Worm (Caenorhabditis elegans) whole organism, late embryonic: ENCODE data around the gene col-153.

Experiments used
- T23F11.4 ChIP-seq: fragments of 200-800 bp; sonication (Bioruptor generic); optimal IDR thresholded peaks from 2 replicates; lab custom pipeline; 2018; ENCODE audit warnings: mild to moderate bottlenecking, missing genetic modification characterization, missing compliant biosample characterization
- Y22D7AL.16 ChIP-seq: sonication (generic microtip); optimal IDR thresholded peaks from 2 replicates; lab custom pipeline; 2016; ENCODE audit warnings: missing genetic modification characterization, missing compliant biosample characterization
- ama-1 ChIP-seq: fragments of 150-350 bp; optimal IDR thresholded peaks from 2 replicates; lab custom pipeline; 2014
- ceh-18 ChIP-seq: sonication (generic microtip); optimal IDR thresholded peaks from 2 replicates; lab custom pipeline; 2016; ENCODE audit warnings: missing genetic modification characterization, missing compliant biosample characterization
- ceh-2 ChIP-seq: sonication (generic microtip); optimal IDR thresholded peaks from 2 replicates; lab custom pipeline; 2016; ENCODE audit warnings: missing genotype, missing genetic modification characterization, missing compliant biosample characterization
- ceh-24 ChIP-seq: sonication (generic microtip); optimal IDR thresholded peaks from 2 replicates; lab custom pipeline; 2016; ENCODE audit warnings: mild to moderate bottlenecking, missing genetic modification characterization, missing compliant biosample characterization
- ceh-45 ChIP-seq: fragments of 200-800 bp; sonication (Bioruptor generic); IDR thresholded peaks from 2 replicates; pipeline ENCODE4 v1.3.6; 2022; ENCODE audit warnings: missing genetic modification reagents, missing genetic modification characterization, missing compliant biosample characterization
- ceh-48 ChIP-seq: sonication (generic microtip); optimal IDR thresholded peaks from 2 replicates; lab custom pipeline; 2016; ENCODE audit warnings: missing genetic modification characterization, inconsistent platforms, missing compliant biosample characterization
- ceh-6 ChIP-seq: fragments of 200-800 bp; sonication (Bioruptor generic); optimal IDR thresholded peaks from 2 replicates; lab custom pipeline; 2018; ENCODE audit warnings: mild to moderate bottlenecking, missing genetic modification characterization, missing compliant biosample characterization
- che-1 ChIP-seq: sonication (generic microtip); optimal IDR thresholded peaks from 2 replicates; lab custom pipeline; 2016; ENCODE audit warnings: mild to moderate bottlenecking, missing genetic modification characterization, missing compliant biosample characterization
- dve-1 ChIP-seq: sonication (generic microtip); optimal IDR thresholded peaks from 2 replicates; lab custom pipeline; 2017; ENCODE audit warnings: antibody characterized with exemption, mild to moderate bottlenecking, missing genetic modification characterization, missing compliant biosample characterization
- ets-4 ChIP-seq: sonication (generic microtip); optimal IDR thresholded peaks from 2 replicates; lab custom pipeline; 2016; ENCODE audit warnings: missing genetic modification characterization, missing compliant biosample characterization
- eyg-1 ChIP-seq: sonication (generic microtip); optimal IDR thresholded peaks from 2 replicates; lab custom pipeline; 2016; ENCODE audit warnings: missing genotype, missing genetic modification characterization, missing compliant biosample characterization
- fax-1 ChIP-seq: sonication (generic microtip); optimal IDR thresholded peaks from 2 replicates; lab custom pipeline; 2016; ENCODE audit warnings: missing genotype, missing genetic modification characterization, missing compliant biosample characterization
- gmeb-2 ChIP-seq: sonication (generic microtip); optimal IDR thresholded peaks from 2 replicates; lab custom pipeline; 2016; ENCODE audit warnings: missing genetic modification characterization, inconsistent platforms, missing compliant biosample characterization
- hlh-15 ChIP-seq: sonication (generic microtip); optimal IDR thresholded peaks from 2 replicates; lab custom pipeline; 2016; ENCODE audit warnings: missing genetic modification characterization, missing compliant biosample characterization
- hlh-6 ChIP-seq: sonication (generic microtip); optimal IDR thresholded peaks from 2 replicates; lab custom pipeline; 2016; ENCODE audit warnings: missing genotype, missing genetic modification characterization, missing compliant biosample characterization
- lim-6 ChIP-seq: sonication (generic microtip); optimal IDR thresholded peaks from 2 replicates; lab custom pipeline; 2016; ENCODE audit warnings: missing genetic modification characterization, missing compliant biosample characterization
- madf-2 ChIP-seq: sonication (generic microtip); optimal IDR thresholded peaks from 2 replicates; lab custom pipeline; 2017; ENCODE audit warnings: missing genetic modification characterization, missing compliant biosample characterization
- nhr-232 ChIP-seq: sonication (generic microtip); optimal IDR thresholded peaks from 2 replicates; lab custom pipeline; 2016; ENCODE audit warnings: missing genetic modification characterization, missing compliant biosample characterization
- npax-4 ChIP-seq: sonication (generic microtip); optimal IDR thresholded peaks from 2 replicates; lab custom pipeline; 2016; ENCODE audit warnings: missing genetic modification characterization, missing compliant biosample characterization
- pax-1 ChIP-seq: fragments of 150-350 bp; optimal IDR thresholded peaks from 2 replicates; lab custom pipeline; 2014; ENCODE audit warnings: missing biosample characterization, missing genetic modification characterization
- pqm-1 ChIP-seq: sonication (generic microtip); optimal IDR thresholded peaks from 2 replicates; lab custom pipeline; 2016; ENCODE audit warnings: missing genetic modification characterization, missing compliant biosample characterization
- pros-1 ChIP-seq: fragments of 150-350 bp; optimal IDR thresholded peaks from 2 replicates; lab custom pipeline; 2014; ENCODE audit warnings: missing biosample characterization, missing genetic modification reagents, missing genetic modification characterization
- sox-2 ChIP-seq: fragments of 200-800 bp; sonication (Bioruptor generic); IDR thresholded peaks from 2 replicates; pipeline ENCODE4 v1.3.6; 2022; ENCODE audit warnings: missing genetic modification reagents, missing genetic modification characterization, missing compliant biosample characterization
- sox-4 ChIP-seq: sonication (generic microtip); optimal IDR thresholded peaks from 2 replicates; lab custom pipeline; 2017; ENCODE audit warnings: mild to moderate bottlenecking, missing genetic modification characterization, inconsistent platforms, missing compliant biosample characterization
- tbx-2 ChIP-seq: sonication (generic microtip); optimal IDR thresholded peaks from 2 replicates; lab custom pipeline; 2016; ENCODE audit warnings: missing genetic modification characterization, missing compliant biosample characterization
- tbx-7 ChIP-seq: sonication (generic microtip); optimal IDR thresholded peaks from 2 replicates; lab custom pipeline; 2016; ENCODE audit warnings: missing genotype, missing genetic modification characterization, missing compliant biosample characterization
- ttx-3 ChIP-seq: sonication (generic microtip); optimal IDR thresholded peaks from 2 replicates; lab custom pipeline; 2016; ENCODE audit warnings: missing genetic modification reagents, missing genetic modification characterization, missing compliant biosample characterization
- unc-3 ChIP-seq, 2 experiments: fragments of 200-800 bp in 1 of 2; sonication (Bioruptor generic) in 1 of 2; sonication (generic microtip) in 1 of 2; conservative IDR thresholded peaks in 1 of 2; optimal IDR thresholded peaks in 1 of 2; 2 replicates each; pipeline versions ENCODE4 v1.3.6 to Lab custom; 2016 to 2022; ENCODE audit warnings: missing compliant biosample characterization in 2 of 2, missing genetic modification characterization in 2 of 2, missing genetic modification reagents in 1 of 2
- unc-42 ChIP-seq: sonication (generic microtip); optimal IDR thresholded peaks from 2 replicates; lab custom pipeline; 2016; ENCODE audit warnings: missing genotype, missing genetic modification characterization, missing compliant biosample characterization
- unc-55 ChIP-seq: sonication (generic microtip); optimal IDR thresholded peaks from 2 replicates; lab custom pipeline; 2017; ENCODE audit warnings: missing biosample characterization, missing genetic modification reagents, missing genetic modification characterization
- zip-5 ChIP-seq: sonication (generic microtip); optimal IDR thresholded peaks from 2 replicates; lab custom pipeline; 2016; ENCODE audit warnings: missing genetic modification characterization, missing compliant biosample characterization
- ztf-16 ChIP-seq: sonication (generic microtip); optimal IDR thresholded peaks from 2 replicates; lab custom pipeline; 2017; ENCODE audit warnings: missing genetic modification characterization, missing compliant biosample characterization

The col-153 gene

DNA sequence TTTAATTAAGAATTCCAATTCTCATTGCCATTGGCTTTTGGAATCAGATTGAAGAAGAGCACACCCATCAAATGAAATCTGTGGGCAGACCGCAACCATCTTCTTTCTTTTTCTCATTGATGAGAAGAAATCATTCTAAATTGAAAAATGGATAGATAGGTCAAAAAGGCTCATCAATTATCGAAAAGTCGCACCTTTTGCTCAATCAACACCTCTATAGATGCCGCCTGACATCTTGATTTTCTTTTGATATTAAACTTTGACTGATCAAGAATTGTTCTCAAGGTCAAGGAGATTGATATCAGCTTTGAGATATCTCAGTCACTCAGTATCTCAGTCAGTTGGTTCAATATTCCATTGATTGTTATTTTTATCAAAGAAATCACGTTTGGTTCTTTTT is 39.7 kb upstream of the col-153 start:
- TF ChIP-seq ztf-16 (tag; lab: Kevin White, UChicago) (no peak), pqm-1 (tag; lab: Kevin White, UChicago) (no peak), pax-1 (tag; lab: Kevin White, UChicago) (no peak), npax-4 (tag; lab: Kevin White, UChicago) (no peak)

DNA sequence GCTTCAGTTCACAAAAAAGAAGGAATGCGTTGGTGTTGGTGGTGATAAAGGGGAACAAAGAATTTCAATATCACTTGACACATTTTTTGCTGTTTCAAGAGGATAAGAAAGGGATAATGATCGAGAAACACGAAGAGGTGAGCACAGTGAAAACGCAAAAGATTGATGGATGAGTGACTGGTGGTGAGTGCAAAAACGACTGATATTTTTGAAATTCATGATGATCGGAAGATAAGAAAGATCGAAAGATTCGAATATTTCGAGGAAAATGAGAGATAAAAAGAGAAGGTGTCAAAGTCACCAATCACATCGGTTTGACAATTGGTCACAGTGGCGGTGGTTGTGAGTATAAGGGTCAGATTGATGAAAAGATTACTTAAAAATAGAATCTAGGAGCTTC is 33.7 kb upstream of the col-153 start:
- TF ChIP-seq zip-5 (no peak), ceh-18 (peak; percentile 2)

DNA sequence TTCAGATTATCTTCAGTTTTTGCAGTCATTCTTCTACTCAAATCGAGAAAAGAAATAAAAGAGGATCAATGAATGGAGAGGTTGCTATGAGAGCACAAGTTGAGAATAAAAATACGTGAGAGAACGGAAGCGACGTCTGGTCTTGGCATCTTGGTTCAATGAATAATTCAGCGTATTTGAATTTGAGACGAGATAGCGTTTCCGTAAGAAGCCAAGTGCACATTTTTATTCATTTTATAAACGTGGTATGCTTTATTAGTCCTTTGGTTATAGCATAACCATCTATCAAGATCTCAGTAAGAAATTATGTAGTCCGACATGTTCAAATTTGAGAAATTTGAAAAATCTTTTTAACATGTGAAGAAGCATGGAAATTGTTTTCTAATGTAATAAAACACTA is 31.2 kb upstream of the col-153 start, which contains the start of gene F58B4.2:
F58B4.2 (minus strand) TSS at position 101 of the 400 bp plus-strand sequence.
- TF ChIP-seq ztf-16 (tag; lab: Kevin White, UChicago): no peak
- no peak for TF ChIP-seq tbx-2 (tag; lab: Kevin White, UChicago)

DNA sequence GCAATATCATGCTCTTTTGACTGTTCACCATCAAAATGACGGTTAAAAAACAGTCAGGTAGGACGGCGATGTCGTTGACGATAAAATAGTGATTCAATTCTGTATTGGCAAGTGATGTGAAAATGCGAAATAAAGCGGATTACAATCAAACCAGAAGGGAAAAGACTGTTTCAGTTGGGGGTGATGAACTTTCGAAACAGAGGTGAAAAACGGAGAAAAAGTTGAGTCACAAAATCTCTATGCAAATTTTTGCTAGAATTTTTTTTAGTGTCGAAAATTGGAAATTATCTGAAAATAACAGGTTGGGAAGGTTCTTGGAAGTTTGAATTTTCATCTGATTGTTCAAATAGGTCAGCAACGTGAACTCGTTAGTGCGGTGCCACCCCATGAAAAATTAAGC is 27.9 kb upstream of the col-153 start, which contains the start of gene nas-31:
nas-31 (minus strand) TSS at position 101 of the 400 bp plus-strand sequence.
- no peak for TF ChIP-seq ets-4 (tag; lab: Kevin White, UChicago)
- TF ChIP-seq unc-42 (tag; lab: Kevin White, UChicago): no peak
- TF ChIP-seq hlh-15 (tag; lab: Kevin White, UChicago): no peak
- TF ChIP-seq lim-6 (tag; lab: Kevin White, UChicago): no peak
- no peak for TF ChIP-seq Y22D7AL.16
- TF ChIP-seq pros-1 (tag; lab: Kevin White, UChicago): no peak
- no peak for TF ChIP-seq ama-1 (lab: Kevin White, UChicago)
- no peak for TF ChIP-seq unc-55
- no peak for TF ChIP-seq T23F11.4 (GFP tag; lab: Kevin White, UChicago)
- TF ChIP-seq che-1 (tag; lab: Kevin White, UChicago): no peak
- TF ChIP-seq tbx-2 (tag; lab: Kevin White, UChicago): no peak
- TF ChIP-seq sox-4: no peak
- TF ChIP-seq ceh-2: no peak
- TF ChIP-seq ttx-3 (tag; lab: Kevin White, UChicago): no peak
- TF ChIP-seq tbx-7 (tag; lab: Kevin White, UChicago): no peak
- TF ChIP-seq ceh-24 (tag; lab: Kevin White, UChicago): no peak
- no peak for TF ChIP-seq dve-1 (tag; lab: Kevin White, UChicago)
- no peak for TF ChIP-seq eyg-1 (tag; lab: Kevin White, UChicago)
- no peak for TF ChIP-seq hlh-6 (tag; lab: Kevin White, UChicago)
- no peak for TF ChIP-seq unc-3 (GFP tag; conservative IDR thresholded peaks at IDR 0.05; lab: Robert Waterston, UW)
- TF ChIP-seq unc-3 (tag; optimal IDR thresholded peaks at IDR 0.05; lab: Kevin White, UChicago): no peak

DNA sequence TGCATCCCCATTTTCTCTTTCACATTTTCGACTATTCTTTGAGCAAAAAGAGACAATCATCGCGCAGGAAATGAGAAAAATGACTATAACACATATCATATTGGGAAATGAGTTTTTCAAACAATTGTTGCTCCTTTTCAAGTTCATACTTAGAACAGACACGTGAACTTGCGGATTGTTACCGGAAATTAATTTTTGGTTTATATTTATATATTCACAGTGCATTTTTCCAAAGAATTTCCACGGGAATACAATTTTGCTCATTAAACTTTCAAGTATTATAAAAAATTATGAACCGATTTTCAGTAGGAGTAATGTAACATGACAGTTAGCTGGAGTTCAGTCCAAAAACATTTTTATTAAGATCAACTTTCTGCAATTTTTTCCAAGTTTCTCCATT is 26.4 kb upstream of the col-153 start, which contains the start of gene F58B4.7:
F58B4.7 (minus strand) TSS at position 101 of the 400 bp plus-strand sequence.
- TF ChIP-seq nhr-232 (no peak), ceh-45 (GFP tag; lab: Robert Waterston, UW) (no peak), fax-1 (tag; lab: Kevin White, UChicago) (no peak), ceh-6 (no peak), ceh-48 (no peak), sox-2 (GFP tag; lab: Robert Waterston, UW) (no peak), gmeb-2 (tag; lab: Kevin White, UChicago) (no peak)

DNA sequence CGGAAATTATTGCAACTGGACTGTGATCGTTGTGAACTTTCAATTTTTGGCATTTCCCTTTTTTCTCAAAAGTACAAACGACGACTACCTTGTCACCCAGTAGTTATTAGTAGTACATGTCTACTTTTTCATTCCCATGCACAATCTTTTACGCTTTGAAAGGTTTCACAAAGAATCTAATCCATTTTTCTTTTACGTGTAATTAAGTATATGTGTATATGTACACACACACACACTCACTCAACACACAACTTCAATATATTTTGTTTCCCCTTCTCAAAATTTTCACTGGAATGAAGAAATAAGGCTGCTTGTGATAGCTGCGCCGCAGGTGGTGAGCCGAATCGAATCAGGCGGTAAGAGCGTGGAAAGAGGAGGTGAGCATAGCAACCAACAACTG is 24.9 kb upstream of the col-153 start, which contains the start of gene F58B4.6:
F58B4.6 (plus strand) TSS at position 301 of the 400 bp plus-strand sequence.
- TF ChIP-seq ceh-48 (no peak), madf-2 (tag; lab: Kevin White, UChicago) (no peak), pros-1 (tag; lab: Kevin White, UChicago) (no peak)
